Worm (Caenorhabditis elegans) whole organism, L1 larva: ENCODE measurements around the gene mcm-6.

Experiments used
- ama-1 ChIP-seq: fragments of 150-350 bp; optimal IDR thresholded peaks from 2 replicates; lab custom pipeline; 2014
- isw-1 ChIP-seq: fragments of 200-800 bp; sonication (Bioruptor generic); IDR thresholded peaks from 2 replicates; pipeline ENCODE4 v1.3.6; 2022; ENCODE audit warnings: missing genetic modification characterization, missing compliant biosample characterization
- lsy-2 ChIP-seq, 2 experiments: fragments of 150-350 bp; optimal IDR thresholded peaks; 2 replicates each; lab custom pipeline; 2014; ENCODE audit warnings: missing biosample characterization in 2 of 2, missing genetic modification characterization in 2 of 2
- nhr-90 ChIP-seq: sonication (generic microtip); optimal IDR thresholded peaks from 2 replicates; lab custom pipeline; 2016; ENCODE audit warnings: mild to moderate bottlenecking, missing genetic modification characterization, missing compliant biosample characterization; ENCODE audit not compliant: poor library complexity
- sox-4 ChIP-seq: sonication (generic microtip); optimal IDR thresholded peaks from 2 replicates; lab custom pipeline; 2016; ENCODE audit warnings: missing genetic modification characterization, missing compliant biosample characterization
- unc-130 ChIP-seq: fragments of 150-350 bp; optimal IDR thresholded peaks from 2 replicates; lab custom pipeline; 2017; ENCODE audit warnings: missing biosample characterization, missing genetic modification characterization, inconsistent platforms
- unc-86 ChIP-seq: sonication (generic microtip); optimal IDR thresholded peaks from 2 replicates; lab custom pipeline; 2016; ENCODE audit warnings: missing genetic modification characterization, missing compliant biosample characterization
- zag-1 ChIP-seq: fragments of 150-350 bp; optimal IDR thresholded peaks from 2 replicates; lab custom pipeline; 2014; ENCODE audit warnings: missing biosample characterization, missing genetic modification characterization

DNA sequence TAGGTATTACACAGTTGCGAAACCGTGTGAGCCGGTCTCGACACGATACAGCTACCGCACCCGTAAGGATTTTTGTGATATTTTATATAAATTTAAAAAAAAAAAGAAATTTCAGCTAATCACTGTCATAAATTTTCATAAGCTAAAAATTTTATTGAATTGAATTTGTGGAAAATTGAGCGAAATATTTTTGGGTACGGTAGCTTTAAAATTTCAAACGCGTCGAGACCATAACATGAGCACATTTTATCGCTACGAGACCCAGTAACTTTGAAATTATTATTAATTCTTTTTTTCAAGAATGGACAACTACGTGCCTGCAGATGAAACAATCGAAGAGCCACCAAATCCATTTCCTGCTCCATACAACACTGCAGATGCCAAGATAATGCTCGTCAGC is 19.0 kb downstream of the mcm-6 start, which contains the start of gene ZK632.14:
- TF ChIP-seq zag-1 (tag; lab: Kevin White, UChicago) (no peak), ama-1 (lab: Kevin White, UChicago) (no peak), lsy-2 (tag; optimal IDR thresholded peaks at IDR 0.05; lab: Kevin White, UChicago) (no peak), sox-4 (no peak), isw-1 (GFP tag; lab: Robert Waterston, UW) (no peak), unc-130 (tag; lab: Kevin White, UChicago) (no peak), unc-86 (tag; lab: Kevin White, UChicago) (no peak), nhr-90 (tag; lab: Kevin White, UChicago) (no peak)
